Worm (Caenorhabditis elegans): ENCODE measurements around the gene cpt-6.
A peak's percentile ranks its signal among the peaks of the same experiment; 100 is the strongest.

The cpt-6 gene

ce11 chrV:6442037-6442436, 51.7 kb downstream of the cpt-6 start, which contains the start of gene T05H4.3:
TSS of gene T05H4.3 (plus strand) at chrV:6442337.
- TF ChIP-seq lin-13 (GFP tag; optimal IDR thresholded peaks at IDR 0.05) (no peak), aha-1 (tag) (peak; percentile 65)

- TF ChIP-seq ama-1 (optimal IDR thresholded peaks at IDR 0.05) (no peak), nhr-48 (tag; optimal IDR thresholded peaks at IDR 0.05) (no peak), cey-2 (tag; optimal IDR thresholded peaks at IDR 0.05; ENCODE audit: borderline replicate concordance, insufficient read depth) (no peak), nhr-10 (tag; optimal IDR thresholded peaks at IDR 0.05) (no peak), arid-1 (GFP tag; conservative IDR thresholded peaks at IDR 0.05) (no peak), Y105C5A.15 (GFP tag; IDR thresholded peaks at IDR 0.05) (no peak), lir-3 (tag; optimal IDR thresholded peaks at IDR 0.05) (no peak), dmd-6 (GFP tag; IDR thresholded peaks at IDR 0.05) (no peak)
Observed at ce11 chrV:6441613-6442012, 52.1 kb downstream of the cpt-6 start, which contains the start of gene T05H4.15. TSS of gene T05H4.15 (minus strand) at chrV:6441713.

Measured in whole organism, L4 larva.